Fruit fly (Drosophila melanogaster): Measurements from ENCODE around the gene SH3PX1.

Gene SH3PX1

dm6 chr3L:9678994-9679393, 34.6 kb downstream of the SH3PX1 start, which contains the start of the genes fry and CG16717 (continued):
- TF ChIP-seq BEAF-32 (GFP tag; optimal IDR thresholded peaks at IDR 0.05) (peak; percentile 67), CG16813 (GFP tag; IDR thresholded peaks at IDR 0.05; ENCODE audit: partially characterized antibody) (peak; percentile 44; the same call in 1 of the 3 replicates), so (GFP tag; IDR thresholded peaks at IDR 0.05) (no peak), CG2678 (tag; optimal IDR thresholded peaks at IDR 0.05) (no peak)

- no peak for TF ChIP-seq peb (GFP tag; IDR thresholded peaks at IDR 0.05)
- no peak for TF ChIP-seq wor (GFP tag; IDR thresholded peaks at IDR 0.05)
- TF ChIP-seq Bgb (GFP tag; IDR thresholded peaks at IDR 0.05; ENCODE audit: partially characterized antibody), result peak; percentile 6; the same call in 1 of the 2 replicates
- peak; percentile 30; the same call in 1 of the 2 replicates for TF ChIP-seq sens-2 (GFP tag; IDR thresholded peaks at IDR 0.05)
- TF ChIP-seq psq (GFP tag; optimal IDR thresholded peaks at IDR 0.05), result peak; percentile 3
- peak; percentile 21 for TF ChIP-seq gcm (GFP tag; optimal IDR thresholded peaks at IDR 0.05)
- peak; percentile 13 for TF ChIP-seq CG7839 (tag; optimal IDR thresholded peaks at IDR 0.05)
- TF ChIP-seq CG7928 (GFP tag; optimal IDR thresholded peaks at IDR 0.05), result no peak
- TF ChIP-seq crp (GFP tag; optimal IDR thresholded peaks at IDR 0.05), result no peak
- TF ChIP-seq CG9437 (GFP tag; optimal IDR thresholded peaks at IDR 0.05), result no peak
- peak; percentile 0 for TF ChIP-seq CG3407 (GFP tag; optimal IDR thresholded peaks at IDR 0.05)
- TF ChIP-seq CG4360 (GFP tag; IDR thresholded peaks at IDR 0.05), result no peak
- peak; percentile 6 for TF ChIP-seq CG10209 (GFP tag; optimal IDR thresholded peaks at IDR 0.05)
- no peak for TF ChIP-seq lov (optimal IDR thresholded peaks at IDR 0.05)
- no peak for TF ChIP-seq lov (GFP tag; IDR thresholded peaks at IDR 0.05)
- no peak for TF ChIP-seq Spps (tag; optimal IDR thresholded peaks at IDR 0.05)
- TF ChIP-seq CG8765 (GFP tag; IDR thresholded peaks at IDR 0.05), result no peak
- peak; percentile 26 for TF ChIP-seq CG1233 (GFP tag; optimal IDR thresholded peaks at IDR 0.05)
- TF ChIP-seq Ets65A (GFP tag), result no peak
- TF ChIP-seq CG10979 (tag; optimal IDR thresholded peaks at IDR 0.05), result peak; percentile 27
- peak; percentile 6 for TF ChIP-seq CG12391 (tag; optimal IDR thresholded peaks at IDR 0.05)
- peak; percentile 33; the same call in 1 of the 2 replicates for TF ChIP-seq Xrp1 (GFP tag; IDR thresholded peaks at IDR 0.05)
- TF ChIP-seq CG7987 (GFP tag; optimal IDR thresholded peaks at IDR 0.05), result no peak
- TF ChIP-seq Mrtf (GFP tag; IDR thresholded peaks at IDR 0.05), result no peak
- no peak for TF ChIP-seq fd96Cb (tag; optimal IDR thresholded peaks at IDR 0.05)
- TF ChIP-seq kni (GFP tag; optimal IDR thresholded peaks at IDR 0.05), result peak; percentile 24
- TF ChIP-seq chm (GFP tag; IDR thresholded peaks at IDR 0.05), result 0 out of 2 replicates have a peak, but pooled peaks have one; percentile 7
- peak in 1 of 2 experiments; percentile 54 for TF ChIP-seq eve (GFP tag; optimal IDR thresholded peaks at IDR 0.05)
- TF ChIP-seq CG30431 (GFP tag; optimal IDR thresholded peaks at IDR 0.05), result no peak
- TF ChIP-seq ems (GFP tag; optimal IDR thresholded peaks at IDR 0.05), result no peak
- TF ChIP-seq gem (tag; optimal IDR thresholded peaks at IDR 0.05), result peak; percentile 18
- peak; percentile 3 for TF ChIP-seq CG8089 (GFP tag; optimal IDR thresholded peaks at IDR 0.05)
- TF ChIP-seq hkb (optimal IDR thresholded peaks at IDR 0.05), result no peak
- TF ChIP-seq hkb (GFP tag; IDR thresholded peaks at IDR 0.05), result no peak
- TF ChIP-seq CG1647 (GFP tag; optimal IDR thresholded peaks at IDR 0.05), result no peak
- no peak for TF ChIP-seq run (tag; optimal IDR thresholded peaks at IDR 0.05)
- no peak for TF ChIP-seq CG6689 (GFP tag; IDR thresholded peaks at IDR 0.05)
- peak; percentile 13 for TF ChIP-seq sqz (GFP tag; optimal IDR thresholded peaks at IDR 0.05)
- TF ChIP-seq yki (optimal IDR thresholded peaks at IDR 0.05), result no peak
- peak; percentile 29 for TF ChIP-seq CG8924 (tag; optimal IDR thresholded peaks at IDR 0.05)
- no peak for TF ChIP-seq CG14441 (GFP tag; IDR thresholded peaks at IDR 0.05)
- peak; percentile 9 for TF ChIP-seq PHDP (tag; optimal IDR thresholded peaks at IDR 0.05)
- TF ChIP-seq Ssrp (tag; optimal IDR thresholded peaks at IDR 0.05), result peak; percentile 8
- TF ChIP-seq CG7963 (GFP tag; IDR thresholded peaks at IDR 0.05; ENCODE audit: partially characterized antibody), result no peak
- TF ChIP-seq tap (tag; optimal IDR thresholded peaks at IDR 0.05), result peak; percentile 2
These were observed 35.6 kb downstream of the SH3PX1 start for dm6 chr3L:9678007-9678497.

Data from whole organism, embryonic.